Fruit fly (Drosophila melanogaster) whole organism, adult: ENCODE results near the gene CG42346.

Experiments used
- CG12768 ChIP-seq: fragments of 200-800 bp; sonication (Bioruptor generic); optimal IDR thresholded peaks from 2 replicates; lab custom pipeline; 2017; ENCODE audit warnings: missing biosample characterization, missing genetic modification characterization, mild to moderate bottlenecking, moderate library complexity, missing genetic modification reagents
- CG14711 ChIP-seq: fragments of 200-800 bp; sonication (Bioruptor generic); optimal IDR thresholded peaks from 2 replicates; lab custom pipeline; 2018; ENCODE audit warnings: missing biosample characterization, mild to moderate bottlenecking, missing genetic modification characterization, moderate library complexity
- CG5204 ChIP-seq: fragments of 200-800 bp; sonication (Bioruptor generic); optimal IDR thresholded peaks from 2 replicates; lab custom pipeline; 2016; ENCODE audit warnings: missing biosample characterization, missing genetic modification characterization
- CG7045 ChIP-seq: fragments of 200-800 bp; sonication (Bioruptor generic); optimal IDR thresholded peaks from 2 replicates; lab custom pipeline; 2017; ENCODE audit warnings: missing biosample characterization, mild to moderate bottlenecking, missing genetic modification characterization
- CG7101 ChIP-seq: fragments of 200-800 bp; sonication (Bioruptor generic); optimal IDR thresholded peaks from 2 replicates; lab custom pipeline; 2018; ENCODE audit warnings: missing biosample characterization, mild to moderate bottlenecking, missing genetic modification characterization, moderate library complexity
- Clk ChIP-seq: fragments of 200-800 bp; sonication (Bioruptor generic); optimal IDR thresholded peaks from 2 replicates; lab custom pipeline; 2017; ENCODE audit warnings: missing biosample characterization, missing genetic modification characterization
- Hr96 ChIP-seq: fragments of 200-800 bp; sonication (Bioruptor generic); optimal IDR thresholded peaks from 2 replicates; lab custom pipeline; 2016; ENCODE audit warnings: missing biosample characterization, missing genetic modification characterization
- bab1 ChIP-seq: fragments of 200-800 bp; sonication (Bioruptor generic); optimal IDR thresholded peaks from 3 replicates; lab custom pipeline; 2019; ENCODE audit warnings: missing biosample characterization, mild to moderate bottlenecking, missing genetic modification characterization, moderate library complexity
- cnc ChIP-seq, 2 experiments: fragments of >200 bp; optimal IDR thresholded peaks; 2 replicates each; lab custom pipeline; 2017
- pad ChIP-seq: fragments of 200-800 bp; sonication (Bioruptor generic); optimal IDR thresholded peaks from 3 replicates; lab custom pipeline; 2017; ENCODE audit warnings: missing biosample characterization, missing genetic modification characterization, mild to moderate bottlenecking, moderate library complexity, missing genetic modification reagents
- tj ChIP-seq: fragments of 200-800 bp; sonication (Bioruptor generic); optimal IDR thresholded peaks from 3 replicates; lab custom pipeline; 2017; ENCODE audit warnings: missing biosample characterization, mild to moderate bottlenecking, missing genetic modification characterization, moderate library complexity

Gene CG42346

dm6 chrX:22917886-22918285 lies 85.7 kb downstream of the CG42346 start:
- TF ChIP-seq pad (GFP tag; lab: Kevin White, UChicago): no peak
- no peak for TF ChIP-seq CG5204 (GFP tag; lab: Kevin White, UChicago)
- no peak for TF ChIP-seq cnc (optimal IDR thresholded peaks at IDR 0.05; lab: Kevin White, UChicago)
- no peak for TF ChIP-seq CG14711 (tag; lab: Kevin White, UChicago)
- TF ChIP-seq CG7045 (GFP tag; lab: Kevin White, UChicago): no peak
- TF ChIP-seq tj: no peak
- TF ChIP-seq CG12768: no peak
- no peak for TF ChIP-seq Clk
- no peak for TF ChIP-seq Hr96 (GFP tag; lab: Kevin White, UChicago)
- no peak for TF ChIP-seq bab1
- TF ChIP-seq CG7101 (tag; lab: Kevin White, UChicago): no peak
